Fruit fly (Drosophila melanogaster): ENCODE measurements around the gene NSD.
A peak's percentile ranks its signal among the peaks of the same experiment; 100 is the strongest.

DNA sequence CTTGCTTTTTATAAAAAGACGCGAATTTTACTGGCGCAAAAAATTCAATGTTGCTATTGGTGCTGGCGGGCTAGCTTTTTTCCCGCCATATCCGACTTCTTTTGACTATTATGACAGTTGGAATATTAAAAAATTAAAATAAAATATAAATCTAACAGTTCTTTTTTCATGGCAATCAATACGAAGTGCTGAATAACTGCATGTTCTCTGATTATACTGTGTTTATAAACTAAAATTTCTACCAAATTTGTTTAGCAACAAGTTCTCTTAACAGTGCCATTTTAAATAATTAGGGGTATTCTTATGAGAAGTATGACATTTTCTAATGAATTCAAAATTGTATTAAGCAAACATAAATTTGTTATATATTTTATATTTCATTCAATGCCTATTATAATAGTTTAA, 18.3 kb downstream of the NSD start, which contains the start of gene Boh1:
- TF ChIP-seq pzg (GFP tag; optimal IDR thresholded peaks at IDR 0.05) (peak; percentile 15), lola (GFP tag; optimal IDR thresholded peaks at IDR 0.05) (peak in 1 of 3 experiments; percentile 23), CG1647 (GFP tag; optimal IDR thresholded peaks at IDR 0.05) (no peak), Hey (tag; optimal IDR thresholded peaks at IDR 0.05) (no peak), kay (GFP tag; optimal IDR thresholded peaks at IDR 0.05) (no peak), Dek (tag; optimal IDR thresholded peaks at IDR 0.05) (peak; percentile 28), zf30C (GFP tag; optimal IDR thresholded peaks at IDR 0.05) (no peak), usp (GFP tag; optimal IDR thresholded peaks at IDR 0.05) (no peak), CG8924 (tag; optimal IDR thresholded peaks at IDR 0.05) (peak; percentile 62), CG14441 (GFP tag; IDR thresholded peaks at IDR 0.05) (peak; percentile 28; the same call in 1 of the 2 replicates), CG17829 (tag; optimal IDR thresholded peaks at IDR 0.05) (peak; percentile 70), CG17802 (tag; optimal IDR thresholded peaks at IDR 0.05) (no peak), CTCF (GFP tag; optimal IDR thresholded peaks at IDR 0.05) (no peak)
